Fruit fly (Drosophila melanogaster) whole organism, wandering third instar larva: ENCODE results near the gene CG8032.

ENCODE experiments used
- Abd-B ChIP-seq: fragments of >200 bp; optimal IDR thresholded peaks from 2 replicates; lab custom pipeline; 2017; ENCODE audit warnings: missing biosample characterization, missing genetic modification characterization
- CG32264 ChIP-seq: fragments of 200-800 bp; sonication (Bioruptor generic); optimal IDR thresholded peaks from 2 replicates; lab custom pipeline; 2016; ENCODE audit warnings: missing biosample characterization, missing genetic modification characterization
- CG9705 ChIP-seq: fragments of 200-800 bp; sonication (Bioruptor generic); optimal IDR thresholded peaks from 2 replicates; lab custom pipeline; 2018; ENCODE audit warnings: missing biosample characterization, mild to moderate bottlenecking, missing genetic modification characterization
- CrebA ChIP-seq: fragments of 200-800 bp; sonication (Bioruptor generic); optimal IDR thresholded peaks from 2 replicates; lab custom pipeline; 2016; ENCODE audit warnings: missing biosample characterization, mild to moderate bottlenecking, missing genetic modification characterization, borderline replicate concordance
- Dfd ChIP-seq: fragments of >200 bp; optimal IDR thresholded peaks from 2 replicates; lab custom pipeline; 2017; ENCODE audit warnings: missing biosample characterization, missing genetic modification characterization
- Dif ChIP-seq: fragments of 200-275, 200-300 bp; sonication (Bioruptor generic); optimal IDR thresholded peaks from 2 replicates; lab custom pipeline; 2018; ENCODE audit warnings: missing biosample characterization, missing genetic modification characterization; ENCODE audit not compliant: partially characterized antibody
- GATAd ChIP-seq: sonication (Bioruptor generic); optimal IDR thresholded peaks from 2 replicates; lab custom pipeline; 2016; ENCODE audit warnings: missing biosample characterization, missing genetic modification characterization
- HLH106 ChIP-seq: fragments of 200-800 bp; optimal IDR thresholded peaks from 3 replicates; lab custom pipeline; 2019; ENCODE audit warnings: missing biosample characterization, mild to moderate bottlenecking, missing genetic modification characterization, moderate library complexity
- Hnf4 ChIP-seq: fragments of 200-800 bp; sonication (Bioruptor generic); optimal IDR thresholded peaks from 2 replicates; lab custom pipeline; 2016; ENCODE audit warnings: missing biosample characterization, mild to moderate bottlenecking, missing genetic modification characterization
- Hr78 ChIP-seq: fragments of >200 bp; optimal IDR thresholded peaks from 2 replicates; lab custom pipeline; 2017; ENCODE audit warnings: missing biosample characterization, missing genetic modification characterization
- Hr83 ChIP-seq: fragments of 200-300 bp; sonication (Bioruptor generic); optimal IDR thresholded peaks from 2 replicates; lab custom pipeline; 2016; ENCODE audit warnings: missing biosample characterization, mild to moderate bottlenecking, missing genetic modification characterization, moderate library complexity; ENCODE audit not compliant: poor library complexity, severe bottlenecking
- Jra ChIP-seq: sonication (Bioruptor generic); optimal IDR thresholded peaks from 2 replicates; lab custom pipeline; 2016; ENCODE audit warnings: missing biosample characterization, missing genetic modification characterization
- Mio ChIP-seq: sonication (Bioruptor generic); optimal IDR thresholded peaks from 2 replicates; lab custom pipeline; 2016; ENCODE audit warnings: missing biosample characterization, missing genetic modification characterization
- Myc ChIP-seq: fragments of >200 bp; optimal IDR thresholded peaks from 2 replicates; lab custom pipeline; 2017
- N ChIP-seq: fragments of >200 bp; optimal IDR thresholded peaks from 2 replicates; lab custom pipeline; 2018; ENCODE audit warnings: missing biosample characterization, missing external identifiers, missing genetic modification characterization
- OdsH ChIP-seq: fragments of 200-800 bp; sonication (Bioruptor generic); optimal IDR thresholded peaks from 2 replicates; lab custom pipeline; 2016; ENCODE audit warnings: missing biosample characterization, mild to moderate bottlenecking, missing genetic modification characterization
- Rel ChIP-seq, 2 experiments: fragments of 200-800 bp; sonication (Bioruptor generic) in 1 of 2; optimal IDR thresholded peaks; 2 replicates in 1 of 2; 3 replicates in 1 of 2; lab custom pipeline; 2016 to 2019; ENCODE audit warnings: mild to moderate bottlenecking in 2 of 2, missing biosample characterization in 2 of 2, missing genetic modification characterization in 2 of 2, moderate library complexity in 1 of 2
- Sp1 ChIP-seq: fragments of 200-800 bp; sonication (Bioruptor generic); optimal IDR thresholded peaks from 3 replicates; lab custom pipeline; 2019; ENCODE audit warnings: missing biosample characterization, mild to moderate bottlenecking, missing genetic modification characterization, moderate library complexity
- Vsx2 ChIP-seq: fragments of 200-300, 225-300 bp; sonication (Bioruptor generic); optimal IDR thresholded peaks from 2 replicates; lab custom pipeline; 2018; ENCODE audit warnings: missing biosample characterization, missing genetic modification characterization; ENCODE audit not compliant: partially characterized antibody
- br ChIP-seq: fragments of 200-800 bp; sonication (Bioruptor generic); optimal IDR thresholded peaks from 2 replicates; lab custom pipeline; 2016; ENCODE audit warnings: missing biosample characterization, missing genetic modification characterization
- brk ChIP-seq: fragments of 200-800 bp; sonication (Bioruptor generic); optimal IDR thresholded peaks from 2 replicates; lab custom pipeline; 2016; ENCODE audit warnings: missing biosample characterization, mild to moderate bottlenecking, missing genetic modification characterization
- dl ChIP-seq, 2 experiments: fragments of 175-275, 200-275 bp in 1 of 2; fragments of 200-275 bp in 1 of 2; sonication (Bioruptor generic); optimal IDR thresholded peaks; lab custom pipeline; 2018; ENCODE audit warnings: mild to moderate bottlenecking in 2 of 2, missing biosample characterization in 2 of 2, missing genetic modification characterization in 2 of 2, moderate library complexity in 2 of 2; ENCODE audit not compliant: partially characterized antibody in 2 of 2, insufficient read depth in 1 of 2
- dmrt93B ChIP-seq: fragments of 200-800 bp; sonication (Bioruptor generic); optimal IDR thresholded peaks from 2 replicates; lab custom pipeline; 2018; ENCODE audit warnings: missing biosample characterization, mild to moderate bottlenecking, missing genetic modification characterization
- dsf ChIP-seq: sonication (Bioruptor generic); optimal IDR thresholded peaks from 2 replicates; lab custom pipeline; 2016; ENCODE audit warnings: missing biosample characterization, missing genetic modification characterization, borderline replicate concordance
- ey ChIP-seq: fragments of 200-800 bp; sonication (Bioruptor generic); optimal IDR thresholded peaks from 2 replicates; lab custom pipeline; 2016; ENCODE audit warnings: missing biosample characterization, missing genetic modification characterization
- foxo ChIP-seq, 2 experiments: fragments of 200-800 bp; sonication (Bioruptor generic); optimal IDR thresholded peaks; 2 replicates in 1 of 2; 3 replicates in 1 of 2; lab custom pipeline; 2016 to 2017; ENCODE audit warnings: missing biosample characterization in 2 of 2, missing genetic modification characterization in 2 of 2
- fru ChIP-seq: fragments of 200-800 bp; sonication (Bioruptor generic); optimal IDR thresholded peaks from 3 replicates; lab custom pipeline; 2016; ENCODE audit warnings: missing biosample characterization, mild to moderate bottlenecking, missing genetic modification characterization
- h ChIP-seq: fragments of 200-800 bp; sonication (Bioruptor generic); optimal IDR thresholded peaks from 3 replicates; lab custom pipeline; 2016; ENCODE audit warnings: missing biosample characterization, mild to moderate bottlenecking, missing genetic modification characterization
- jim ChIP-seq: fragments of 175-275, 200-325 bp; sonication (Bioruptor generic); optimal IDR thresholded peaks from 2 replicates; lab custom pipeline; 2016; ENCODE audit warnings: missing biosample characterization, mild to moderate bottlenecking, missing genetic modification characterization
- lola ChIP-seq: fragments of >200 bp; optimal IDR thresholded peaks from 2 replicates; lab custom pipeline; 2017; ENCODE audit warnings: missing biosample characterization, missing genetic modification characterization
- pan ChIP-seq: fragments of >200 bp; optimal IDR thresholded peaks from 2 replicates; lab custom pipeline; 2017
- psq ChIP-seq: fragments of 200-800 bp; sonication (Bioruptor generic); optimal IDR thresholded peaks from 3 replicates; lab custom pipeline; 2017; ENCODE audit warnings: missing biosample characterization, mild to moderate bottlenecking, missing genetic modification characterization, moderate library complexity
- rgr ChIP-seq: fragments of 200-800 bp; sonication (Bioruptor generic); optimal IDR thresholded peaks from 3 replicates; lab custom pipeline; 2016; ENCODE audit warnings: missing biosample characterization, mild to moderate bottlenecking, missing genetic modification characterization
- sage ChIP-seq: fragments of 200-800 bp; sonication (Bioruptor generic); optimal IDR thresholded peaks from 2 replicates; lab custom pipeline; 2016; ENCODE audit warnings: missing biosample characterization, mild to moderate bottlenecking, missing genetic modification characterization
- sv ChIP-seq: fragments of 200-800 bp; sonication (Bioruptor generic); optimal IDR thresholded peaks from 3 replicates; lab custom pipeline; 2016; ENCODE audit warnings: missing biosample characterization, missing genetic modification characterization
- tai ChIP-seq: sonication (Bioruptor generic); optimal IDR thresholded peaks from 2 replicates; lab custom pipeline; 2016; ENCODE audit warnings: missing biosample characterization, missing genetic modification characterization
- usp ChIP-seq: fragments of >200 bp; optimal IDR thresholded peaks from 2 replicates; lab custom pipeline; 2017; ENCODE audit warnings: missing biosample characterization, missing genetic modification characterization
- woc ChIP-seq: sonication (Bioruptor generic); optimal IDR thresholded peaks from 2 replicates; lab custom pipeline; 2016; ENCODE audit warnings: missing biosample characterization, mild to moderate bottlenecking, missing genetic modification characterization

Gene CG8032

dm6 chr3R:8663668-8664283 lies at the start of gene CG8032:
Gene CG8032 (plus strand): TSS chr3R:8664115.
- TF ChIP-seq CG9705 (peak; percentile 21), dsf (peak; percentile 21), N (GFP tag; lab: Kevin White, UChicago) (no peak), fru (GFP tag; lab: Kevin White, UChicago) (peak; percentile 61), sage (GFP tag; lab: Kevin White, UChicago) (peak; percentile 40), brk (peak; percentile 38), HLH106 (tag; lab: Kevin White, UChicago) (peak; percentile 52), CG32264 (GFP tag; lab: Kevin White, UChicago) (no peak), Hr78 (GFP tag; lab: Kevin White, UChicago) (no peak), Hr83 (no peak), tai (GFP tag; lab: Kevin White, UChicago) (no peak), rgr (GFP tag; lab: Kevin White, UChicago) (peak; percentile 48), jim (GFP tag; lab: Kevin White, UChicago) (no peak), Myc (lab: Kevin White, UChicago) (no peak), Sp1 (GFP tag; lab: Kevin White, UChicago) (peak; percentile 18), OdsH (GFP tag; lab: Kevin White, UChicago) (peak; percentile 24), lola (no peak), Abd-B (no peak), psq (GFP tag; lab: Kevin White, UChicago) (peak; percentile 9), Dfd (no peak), Hnf4 (GFP tag; lab: Kevin White, UChicago) (peak; percentile 75), Vsx2 (GFP tag; lab: Kevin White, UChicago) (no peak), CrebA (GFP tag; lab: Kevin White, UChicago) (no peak), pan (lab: Kevin White, UChicago) (no peak), ey (GFP tag; lab: Kevin White, UChicago) (peak; percentile 39), woc (GFP tag; lab: Kevin White, UChicago) (peak; percentile 45), sv (GFP tag; lab: Kevin White, UChicago) (peak; percentile 49), h (GFP tag; lab: Kevin White, UChicago) (peak; percentile 79), usp (no peak), br (GFP tag; lab: Kevin White, UChicago) (peak; percentile 52), Mio (GFP tag; lab: Kevin White, UChicago) (no peak), foxo (GFP tag; optimal IDR thresholded peaks at IDR 0.05; lab: Kevin White, UChicago) (peak in 1 of 2 experiments; percentile 72), dmrt93B (GFP tag; lab: Kevin White, UChicago) (peak; percentile 8), Rel (GFP tag; optimal IDR thresholded peaks at IDR 0.05; lab: Kevin White, UChicago) (no peak), Rel (tag; optimal IDR thresholded peaks at IDR 0.05; lab: Kevin White, UChicago) (peak; percentile 44), Jra (GFP tag; lab: Kevin White, UChicago) (peak; percentile 83), Dif (GFP tag; lab: Kevin White, UChicago) (no peak), dl (GFP tag; optimal IDR thresholded peaks at IDR 0.05; lab: Kevin White, UChicago; ENCODE audit: insufficient read depth in 1 of 2, partially characterized antibody in 2 of 2) (no peak), GATAd (GFP tag; lab: Kevin White, UChicago) (no peak)

dm6 chr3R:8616149-8616548 lies 47.8 kb upstream of the CG8032 start:
- TF ChIP-seq h (GFP tag; lab: Kevin White, UChicago) (no peak), CG9705 (no peak), tai (GFP tag; lab: Kevin White, UChicago) (no peak), rgr (GFP tag; lab: Kevin White, UChicago) (no peak), Hnf4 (GFP tag; lab: Kevin White, UChicago) (no peak), woc (GFP tag; lab: Kevin White, UChicago) (no peak), dsf (no peak), brk (no peak), Abd-B (no peak), OdsH (GFP tag; lab: Kevin White, UChicago) (no peak), Sp1 (GFP tag; lab: Kevin White, UChicago) (no peak), Mio (GFP tag; lab: Kevin White, UChicago) (no peak), Dfd (no peak), Dif (GFP tag; lab: Kevin White, UChicago) (no peak), foxo (GFP tag; optimal IDR thresholded peaks at IDR 0.05; lab: Kevin White, UChicago) (no peak), Vsx2 (GFP tag; lab: Kevin White, UChicago) (no peak), ey (GFP tag; lab: Kevin White, UChicago) (no peak), HLH106 (tag; lab: Kevin White, UChicago) (no peak)
